Worm (Caenorhabditis elegans) whole organism, midembryonic: ENCODE measurements around the gene kmo-2.

Experiments
- T22C8.4 ChIP-seq: fragments of 200-800 bp; sonication (Bioruptor generic); IDR thresholded peaks from 2 replicates; pipeline ENCODE4 v1.3.6; 2022; ENCODE audit warnings: missing genetic modification characterization, missing compliant biosample characterization
- cog-1 ChIP-seq: sonication (generic microtip); optimal IDR thresholded peaks from 2 replicates; lab custom pipeline; 2016; ENCODE audit warnings: missing genetic modification characterization, missing compliant biosample characterization
- flt-1 ChIP-seq: fragments of 200-800 bp; sonication (Bioruptor generic); IDR thresholded peaks from 2 replicates; pipeline ENCODE4 v1.3.6; 2022; ENCODE audit warnings: missing genetic modification characterization, missing compliant biosample characterization
- klf-2 ChIP-seq: fragments of 200-800 bp; sonication (Bioruptor generic); conservative IDR thresholded peaks from 2 replicates; pipeline ENCODE4 v1.3.6; 2022; ENCODE audit warnings: missing genetic modification reagents, missing genetic modification characterization, missing compliant biosample characterization
- med-1 ChIP-seq: sonication (generic microtip); optimal IDR thresholded peaks from 2 replicates; lab custom pipeline; 2017; ENCODE audit warnings: missing genetic modification characterization, mild to moderate bottlenecking, missing compliant biosample characterization, antibody characterized with exemption, missing genetic modification reagents; ENCODE audit not compliant: insufficient read depth
- ref-1 ChIP-seq: fragments of 200-800 bp; sonication (Bioruptor generic); conservative IDR thresholded peaks from 2 replicates; pipeline ENCODE4 v1.3.6; 2022; ENCODE audit warnings: missing genetic modification reagents, missing genetic modification characterization, missing compliant biosample characterization
- tab-1 ChIP-seq: fragments of 200-800 bp; sonication (Bioruptor generic); IDR thresholded peaks from 2 replicates; pipeline ENCODE4 v1.3.6; 2022; ENCODE audit warnings: missing genetic modification characterization, missing compliant biosample characterization
- ztf-23 ChIP-seq: fragments of 200-800 bp; sonication (Bioruptor generic); IDR thresholded peaks from 2 replicates; pipeline ENCODE4 v1.3.6; 2022; ENCODE audit warnings: missing genetic modification reagents, missing genetic modification characterization, missing compliant biosample characterization
- ztf-29 ChIP-seq: fragments of 200-800 bp; sonication (Bioruptor generic); IDR thresholded peaks from 2 replicates; pipeline ENCODE4 v1.3.6; 2022; ENCODE audit warnings: missing genetic modification reagents, missing genetic modification characterization, missing compliant biosample characterization

DNA sequence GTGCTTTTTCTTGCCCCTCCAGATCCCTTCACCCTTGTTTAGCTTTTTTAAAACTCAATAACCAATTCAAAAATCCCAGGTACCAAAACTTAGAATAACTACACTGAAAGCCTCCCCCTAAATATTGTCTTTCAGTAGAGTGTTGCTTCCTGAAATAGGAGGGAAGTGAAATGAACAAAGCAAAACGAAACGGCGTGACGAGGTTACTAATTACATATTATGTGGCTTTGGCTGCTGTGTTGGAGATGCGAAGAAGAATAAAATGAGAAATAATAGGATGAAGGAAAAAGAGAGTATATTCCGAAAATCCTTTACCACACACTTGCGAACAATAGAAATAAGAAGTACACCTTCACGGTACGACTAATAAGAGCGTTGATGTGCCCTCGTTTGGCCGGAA lies 32.2 kb downstream of the kmo-2 start:
- TF ChIP-seq ztf-29 = no peak
- TF ChIP-seq tab-1 = no peak
- TF ChIP-seq flt-1 (GFP tag; lab: Robert Waterston, UW) = no peak
- TF ChIP-seq ref-1 (GFP tag; lab: Robert Waterston, UW) = no peak
- no peak for TF ChIP-seq T22C8.4
- no peak for TF ChIP-seq klf-2 (GFP tag; lab: Robert Waterston, UW)
- no peak for TF ChIP-seq cog-1 (tag; lab: Kevin White, UChicago)
- no peak for TF ChIP-seq ztf-23 (GFP tag; lab: Robert Waterston, UW)
- TF ChIP-seq med-1 (GFP tag; lab: Kevin White, UChicago) = no peak
